Worm (Caenorhabditis elegans): Measurements from ENCODE around the gene C17B7.12.
"Not testable (repeated sequence)": the region's sequence is repeated elsewhere in the genome, so short reads cannot be mapped to it uniquely, and the experiment has no call there.

Gene C17B7.12

ce11 chrV:3394065-3394464 is 41.0 kb downstream of the C17B7.12 start:
- TF ChIP-seq ceh-40 (GFP tag; IDR thresholded peaks at IDR 0.05), result no peak
- TF ChIP-seq ets-4 (GFP tag; optimal IDR thresholded peaks at IDR 0.05), result no peak
- no peak for TF ChIP-seq lin-40 (tag; optimal IDR thresholded peaks at IDR 0.05)
- peak; percentile 70 for TF ChIP-seq zfh-2 (GFP tag; conservative IDR thresholded peaks at IDR 0.05)
- no peak for TF ChIP-seq Y53G8AR.9 (GFP tag; conservative IDR thresholded peaks at IDR 0.05)
- TF ChIP-seq lin-26 (GFP tag; IDR thresholded peaks at IDR 0.05), result no peak
- no peak for TF ChIP-seq snpc-4 (GFP tag; optimal IDR thresholded peaks at IDR 0.05)
- peak in 1 of 4 experiments; percentile 75 for TF ChIP-seq snpc-4 (tag; optimal IDR thresholded peaks at IDR 0.05)
- no peak for TF ChIP-seq nhr-90 (tag; optimal IDR thresholded peaks at IDR 0.05)
- no peak for TF ChIP-seq dpl-1 (GFP tag; optimal IDR thresholded peaks at IDR 0.05)

ce11 chrV:3394694-3395240 is 41.7 kb downstream of the C17B7.12 start, which contains the start of gene T20D4.15:
Gene T20D4.15 (minus strand): TSS chrV:3394744.
- TF ChIP-seq lin-35 (GFP tag; optimal IDR thresholded peaks at IDR 0.05) (no peak), madf-6 (GFP tag; IDR thresholded peaks at IDR 0.05) (no peak), zfh-2 (GFP tag; conservative IDR thresholded peaks at IDR 0.05) (peak; percentile 73), egl-44 (GFP tag; IDR thresholded peaks at IDR 0.05) (no peak), sptf-2 (GFP tag; optimal IDR thresholded peaks at IDR 0.05) (no peak), somi-1 (GFP tag; optimal IDR thresholded peaks at IDR 0.05) (no peak)

- TF ChIP-seq rpc-1 (optimal IDR thresholded peaks at IDR 0.05); rpc-1 (tag; optimal IDR thresholded peaks at IDR 0.05); him-1 (tag; optimal IDR thresholded peaks at IDR 0.05); T26A5.8 (tag; optimal IDR thresholded peaks at IDR 0.05): not testable (repeated sequence)
Observed at ce11 chrV:3396765-3397164, 43.7 kb downstream of the C17B7.12 start, which contains the start of gene T20D4.12. Gene T20D4.12 (plus strand): TSS chrV:3397065.

- TF ChIP-seq attf-3 (GFP tag; conservative IDR thresholded peaks at IDR 0.05) (no peak), lin-40 (tag; optimal IDR thresholded peaks at IDR 0.05) (no peak), snpc-4 (GFP tag; optimal IDR thresholded peaks at IDR 0.05) (no peak), snpc-4 (tag; optimal IDR thresholded peaks at IDR 0.05) (no peak), efl-1 (GFP tag; optimal IDR thresholded peaks at IDR 0.05) (no peak)
Observed at ce11 chrV:3398314-3398713, 45.3 kb downstream of the C17B7.12 start, which contains the start of gene T20D4.11. Gene T20D4.11 (plus strand): TSS chrV:3398690.

- TF ChIP-seq mes-4 (tag; optimal IDR thresholded peaks at IDR 0.05); Y53G8AR.9 (GFP tag; conservative IDR thresholded peaks at IDR 0.05); ceh-27 (GFP tag; optimal IDR thresholded peaks at IDR 0.05): not testable (repeated sequence)
Observed at ce11 chrV:3399952-3400351, 46.9 kb downstream of the C17B7.12 start, which contains the start of gene T20D4.10. Gene T20D4.10 (plus strand): TSS chrV:3400252.

Data from whole organism, young adult.